Worm (Caenorhabditis elegans): ENCODE data around the gene ZC487.2.

ce11 chrV:6684541-6684940 lies 37.7 kb downstream of the ZC487.2 start:
- no peak for TF ChIP-seq him-1 (tag; optimal IDR thresholded peaks at IDR 0.05)
- no peak for TF ChIP-seq dao-5 (tag; optimal IDR thresholded peaks at IDR 0.05)
